Fruit fly (Drosophila melanogaster) whole organism, prepupa: ENCODE data around the gene CG15385.

Experiments
- Blimp-1 ChIP-seq: fragments of 200-800 bp; sonication (Bioruptor generic); optimal IDR thresholded peaks from 3 replicates; lab custom pipeline; 2017; ENCODE audit warnings: missing biosample characterization, missing genetic modification characterization, mild to moderate bottlenecking, moderate library complexity, missing genetic modification reagents
- CG10631 ChIP-seq: fragments of 200-800 bp; sonication (Bioruptor generic); optimal IDR thresholded peaks from 2 replicates; lab custom pipeline; 2016; ENCODE audit warnings: missing biosample characterization, missing genetic modification characterization
- CG10669 ChIP-seq: fragments of 200-800 bp; sonication (Bioruptor generic); optimal IDR thresholded peaks from 3 replicates; lab custom pipeline; 2018; ENCODE audit warnings: missing biosample characterization, mild to moderate bottlenecking, missing genetic modification characterization, moderate library complexity
- CG11294 ChIP-seq: fragments of 200-800 bp; sonication (Bioruptor generic); IDR thresholded peaks from 2 replicates; pipeline ENCODE4 v1.3.6; 2022; ENCODE audit warnings: missing biosample characterization, missing genetic modification characterization
- CG11762 ChIP-seq: fragments of 200-800 bp; sonication (Bioruptor generic); optimal IDR thresholded peaks from 3 replicates; lab custom pipeline; 2016; ENCODE audit warnings: missing biosample characterization, missing genetic modification characterization; ENCODE audit not compliant: insufficient read depth
- CG11902 ChIP-seq: fragments of 200-800 bp; sonication (Bioruptor generic); optimal IDR thresholded peaks from 3 replicates; lab custom pipeline; 2016; ENCODE audit warnings: missing biosample characterization, missing genetic modification characterization
- CG15336 ChIP-seq: fragments of 200-800 bp; sonication (Bioruptor generic); IDR thresholded peaks from 2 replicates; pipeline ENCODE4 v1.3.6; 2022; ENCODE audit warnings: missing biosample characterization, missing genetic modification characterization
- CG1621 ChIP-seq: fragments of 200-800 bp; sonication (Bioruptor generic); optimal IDR thresholded peaks from 3 replicates; lab custom pipeline; 2018; ENCODE audit warnings: missing biosample characterization, mild to moderate bottlenecking, missing genetic modification characterization
- CG16779 ChIP-seq: fragments of 200-800 bp; sonication (Bioruptor generic); optimal IDR thresholded peaks from 3 replicates; lab custom pipeline; 2017; ENCODE audit warnings: missing biosample characterization, mild to moderate bottlenecking, missing genetic modification characterization
- CG31627 ChIP-seq: fragments of 200-800 bp; sonication (Bioruptor generic); optimal IDR thresholded peaks from 3 replicates; lab custom pipeline; 2016; ENCODE audit warnings: missing biosample characterization, missing genetic modification characterization
- CG32006 ChIP-seq: fragments of 200-800 bp; sonication (Bioruptor generic); optimal IDR thresholded peaks from 3 replicates; lab custom pipeline; 2017; ENCODE audit warnings: missing biosample characterization, mild to moderate bottlenecking, missing genetic modification characterization
- CG34406 ChIP-seq: fragments of 200-800 bp; sonication (Bioruptor generic); optimal IDR thresholded peaks from 3 replicates; lab custom pipeline; 2016; ENCODE audit warnings: missing biosample characterization, missing genetic modification characterization
- CG3919 ChIP-seq: fragments of 200-800 bp; sonication (Bioruptor generic); optimal IDR thresholded peaks from 3 replicates; lab custom pipeline; 2016; ENCODE audit warnings: missing biosample characterization, missing genetic modification characterization
- CG6163 ChIP-seq: fragments of 200-800 bp; sonication (Bioruptor generic); IDR thresholded peaks from 3 replicates; pipeline ENCODE4 v1.3.6; 2022; ENCODE audit warnings: missing biosample characterization, missing genetic modification characterization
- CG6276 ChIP-seq: fragments of 200-800 bp; sonication (Bioruptor generic); optimal IDR thresholded peaks from 2 replicates; lab custom pipeline; 2017; ENCODE audit warnings: missing biosample characterization, mild to moderate bottlenecking, missing genetic modification characterization
- CG6792 ChIP-seq: fragments of 200-800 bp; sonication (Bioruptor generic); optimal IDR thresholded peaks from 3 replicates; lab custom pipeline; 2016; ENCODE audit warnings: missing biosample characterization, missing genetic modification characterization
- CG6808 ChIP-seq: fragments of 200-800 bp; sonication (Bioruptor generic); optimal IDR thresholded peaks from 3 replicates; lab custom pipeline; 2017; ENCODE audit warnings: missing biosample characterization, missing genetic modification characterization, mild to moderate bottlenecking, moderate library complexity, missing genetic modification reagents
- CG6854 ChIP-seq: fragments of 200-800 bp; sonication (Bioruptor generic); optimal IDR thresholded peaks from 2 replicates; lab custom pipeline; 2017; ENCODE audit warnings: missing biosample characterization, mild to moderate bottlenecking, missing genetic modification characterization
- CG7368 ChIP-seq: fragments of 200-800 bp; sonication (Bioruptor generic); optimal IDR thresholded peaks from 3 replicates; lab custom pipeline; 2016; ENCODE audit warnings: missing biosample characterization, missing genetic modification characterization
- CG8119 ChIP-seq: fragments of 200-800 bp; sonication (Bioruptor generic); IDR thresholded peaks from 3 replicates; pipeline ENCODE4 v1.3.6; 2022; ENCODE audit warnings: missing biosample characterization, missing genetic modification characterization
- CG8319 ChIP-seq: fragments of 200-800 bp; sonication (Bioruptor generic); optimal IDR thresholded peaks from 3 replicates; lab custom pipeline; 2016; ENCODE audit warnings: missing biosample characterization, missing genetic modification characterization
- CG8632 ChIP-seq: fragments of 200-800 bp; sonication (Bioruptor generic); optimal IDR thresholded peaks from 3 replicates; lab custom pipeline; 2016; ENCODE audit warnings: missing biosample characterization, missing genetic modification characterization
- CG9139 ChIP-seq: fragments of 200-800 bp; sonication (Bioruptor generic); optimal IDR thresholded peaks from 3 replicates; lab custom pipeline; 2017; ENCODE audit warnings: missing biosample characterization, mild to moderate bottlenecking, missing genetic modification characterization
- Ets21C ChIP-seq: fragments of 200-800 bp; sonication (Bioruptor generic); optimal IDR thresholded peaks from 3 replicates; lab custom pipeline; 2016; ENCODE audit warnings: missing biosample characterization, missing genetic modification characterization
- Ets96B ChIP-seq: fragments of 200-800 bp; optimal IDR thresholded peaks from 2 replicates; lab custom pipeline; 2019; ENCODE audit warnings: missing biosample characterization, mild to moderate bottlenecking, missing genetic modification characterization, moderate library complexity
- Gug ChIP-seq: fragments of 200-800 bp; sonication (Bioruptor generic); IDR thresholded peaks from 2 replicates; pipeline ENCODE4 v1.3.6; 2022; ENCODE audit warnings: missing biosample characterization, missing genetic modification characterization
- Hr38 ChIP-seq: sonication (Bioruptor generic); optimal IDR thresholded peaks from 2 replicates; lab custom pipeline; 2016; ENCODE audit warnings: missing biosample characterization, missing genetic modification characterization
- Hr4 ChIP-seq: fragments of 200-800 bp; sonication (Bioruptor generic); optimal IDR thresholded peaks from 3 replicates; lab custom pipeline; 2016; ENCODE audit warnings: missing biosample characterization, missing genetic modification characterization
- Lpt ChIP-seq: fragments of 200-800 bp; sonication (Bioruptor generic); optimal IDR thresholded peaks from 3 replicates; lab custom pipeline; 2016; ENCODE audit warnings: missing biosample characterization, missing genetic modification characterization
- Met ChIP-seq: fragments of 200-800 bp; sonication (Bioruptor generic); optimal IDR thresholded peaks from 3 replicates; lab custom pipeline; 2016; ENCODE audit warnings: missing biosample characterization, missing genetic modification characterization
- OdsH ChIP-seq: fragments of 200-800 bp; sonication (Bioruptor generic); optimal IDR thresholded peaks from 3 replicates; lab custom pipeline; 2016; ENCODE audit warnings: missing biosample characterization, missing genetic modification characterization
- Smox ChIP-seq: fragments of 200-800 bp; sonication (Bioruptor generic); optimal IDR thresholded peaks from 3 replicates; lab custom pipeline; 2016; ENCODE audit warnings: missing biosample characterization, missing genetic modification characterization
- Sox102F ChIP-seq: fragments of 200-800 bp; sonication (Bioruptor generic); optimal IDR thresholded peaks from 2 replicates; lab custom pipeline; 2016; ENCODE audit warnings: missing biosample characterization, mild to moderate bottlenecking, missing genetic modification characterization
- Sox14 ChIP-seq: fragments of 200-800 bp; sonication (Bioruptor generic); optimal IDR thresholded peaks from 3 replicates; lab custom pipeline; 2016; ENCODE audit warnings: missing biosample characterization, missing genetic modification characterization
- Sox15 ChIP-seq: fragments of 200-800 bp; sonication (Bioruptor generic); optimal IDR thresholded peaks from 3 replicates; lab custom pipeline; 2016; ENCODE audit warnings: missing biosample characterization, missing genetic modification characterization
- achi ChIP-seq: fragments of 200-800 bp; sonication (Bioruptor generic); optimal IDR thresholded peaks from 3 replicates; lab custom pipeline; 2016; ENCODE audit warnings: missing biosample characterization, missing genetic modification characterization
- acj6 ChIP-seq: fragments of 200-800 bp; sonication (Bioruptor generic); optimal IDR thresholded peaks from 3 replicates; lab custom pipeline; 2016; ENCODE audit warnings: missing biosample characterization, missing genetic modification characterization
- cyc ChIP-seq: fragments of 200-800 bp; sonication (Bioruptor generic); optimal IDR thresholded peaks from 3 replicates; lab custom pipeline; 2016; ENCODE audit warnings: missing biosample characterization, missing genetic modification characterization
- dac ChIP-seq: fragments of 200-800 bp; sonication (Bioruptor generic); optimal IDR thresholded peaks from 2 replicates; lab custom pipeline; 2017; ENCODE audit warnings: missing biosample characterization, mild to moderate bottlenecking, missing genetic modification characterization
- dsx ChIP-seq: fragments of 200-800 bp; optimal IDR thresholded peaks from 3 replicates; lab custom pipeline; 2019; ENCODE audit warnings: missing biosample characterization, mild to moderate bottlenecking, missing genetic modification characterization, moderate library complexity; ENCODE audit not compliant: poor library complexity, severe bottlenecking
- eg ChIP-seq: fragments of 200-800 bp; sonication (Bioruptor generic); IDR thresholded peaks from 3 replicates; pipeline ENCODE4 v1.3.6; 2022; ENCODE audit warnings: missing biosample characterization, missing genetic modification characterization
- esn ChIP-seq: fragments of 200-800 bp; sonication (Bioruptor generic); optimal IDR thresholded peaks from 2 replicates; lab custom pipeline; 2016; ENCODE audit warnings: missing biosample characterization, mild to moderate bottlenecking, missing genetic modification characterization, moderate library complexity
- fd59A ChIP-seq: fragments of 200-800 bp; sonication (Bioruptor generic); optimal IDR thresholded peaks from 2 replicates; lab custom pipeline; 2017; ENCODE audit warnings: missing biosample characterization, mild to moderate bottlenecking, missing genetic modification characterization, missing genetic modification reagents
- lz ChIP-seq: fragments of 200-800 bp; sonication (Bioruptor generic); optimal IDR thresholded peaks from 3 replicates; lab custom pipeline; 2016; ENCODE audit warnings: missing biosample characterization, missing genetic modification characterization
- salr ChIP-seq, 2 experiments: fragments of 200-800 bp; sonication (Bioruptor generic); optimal IDR thresholded peaks; 3 replicates each; lab custom pipeline; 2016 to 2018; ENCODE audit warnings: missing biosample characterization in 2 of 2, missing genetic modification characterization in 2 of 2, mild to moderate bottlenecking in 1 of 2
- spab ChIP-seq: fragments of 200-800 bp; sonication (Bioruptor generic); optimal IDR thresholded peaks from 2 replicates; lab custom pipeline; 2017; ENCODE audit warnings: missing biosample characterization, mild to moderate bottlenecking, missing genetic modification characterization, missing genetic modification reagents
- ss ChIP-seq, 2 experiments: fragments of 200-800 bp; sonication (Bioruptor generic); optimal IDR thresholded peaks; 2 replicates in 1 of 2; 3 replicates in 1 of 2; lab custom pipeline; 2017 to 2018; ENCODE audit warnings: mild to moderate bottlenecking in 2 of 2, missing biosample characterization in 2 of 2, missing genetic modification characterization in 2 of 2, moderate library complexity in 1 of 2
- svp ChIP-seq: fragments of 200-800 bp; sonication (Bioruptor generic); peaks from one replicate; lab custom pipeline; 2016; ENCODE audit warnings: missing biosample characterization, missing genetic modification characterization
- topi ChIP-seq: fragments of 200-800 bp; sonication (Bioruptor generic); optimal IDR thresholded peaks from 3 replicates; lab custom pipeline; 2016; ENCODE audit warnings: missing biosample characterization, missing genetic modification characterization
- vri ChIP-seq: fragments of 200-800 bp; sonication (Bioruptor generic); optimal IDR thresholded peaks from 3 replicates; lab custom pipeline; 2016; ENCODE audit warnings: missing biosample characterization, mild to moderate bottlenecking, missing genetic modification characterization

The CG15385 gene

dm6 chr2L:2164520-2165237, 47.7 kb downstream of the CG15385 start:
- TF ChIP-seq fd59A (GFP tag; lab: Kevin White, UChicago), result peak; percentile 90
- TF ChIP-seq CG6276 (GFP tag; lab: Kevin White, UChicago), result peak; percentile 39
- TF ChIP-seq CG11902 (GFP tag; lab: Kevin White, UChicago), result peak; percentile 84
- TF ChIP-seq ss (GFP tag; optimal IDR thresholded peaks at IDR 0.05; lab: Kevin White, UChicago), result peak; percentile 97
- peak; percentile 56; the same call in 2 of the 3 replicates for TF ChIP-seq eg (GFP tag; lab: Robert Waterston, UW)
- peak; percentile 93 for TF ChIP-seq Met (GFP tag; lab: Kevin White, UChicago)
- TF ChIP-seq CG6163, result peak; percentile 95
- TF ChIP-seq OdsH (GFP tag; lab: Kevin White, UChicago), result peak; percentile 83
- peak; percentile 86 for TF ChIP-seq Blimp-1 (GFP tag; lab: Kevin White, UChicago)
- TF ChIP-seq CG11294 (GFP tag; lab: Robert Waterston, UW), result peak; percentile 35; the same call in 1 of the 2 replicates
- TF ChIP-seq topi (GFP tag; lab: Kevin White, UChicago), result peak; percentile 96
- TF ChIP-seq CG6854, result peak; percentile 87
- TF ChIP-seq spab (GFP tag; lab: Kevin White, UChicago), result peak; percentile 97
- peak; percentile 86 for TF ChIP-seq Ets21C
- no peak for TF ChIP-seq Hr38
- TF ChIP-seq acj6, result peak; percentile 93
- peak; percentile 61 for TF ChIP-seq CG15336 (GFP tag; lab: Robert Waterston, UW)
- peak; percentile 86 for TF ChIP-seq CG7368 (GFP tag; lab: Kevin White, UChicago)
- peak; percentile 95 for TF ChIP-seq CG1621 (tag; lab: Kevin White, UChicago)
- peak; percentile 84 for TF ChIP-seq Lpt (GFP tag; lab: Kevin White, UChicago)
- peak; percentile 95 for TF ChIP-seq Smox (GFP tag; lab: Kevin White, UChicago)
- TF ChIP-seq CG31627 (GFP tag; lab: Kevin White, UChicago), result peak; percentile 93
- peak; percentile 89 for TF ChIP-seq Sox15 (GFP tag; lab: Kevin White, UChicago)
- peak; percentile 24 for TF ChIP-seq Hr4 (GFP tag; lab: Kevin White, UChicago)
- peak; percentile 90 for TF ChIP-seq CG8632 (GFP tag; lab: Kevin White, UChicago)
- peak; percentile 94 for TF ChIP-seq Sox102F (GFP tag; lab: Kevin White, UChicago)
- peak; percentile 88 for TF ChIP-seq achi
- TF ChIP-seq Ets96B (tag; lab: Kevin White, UChicago), result peak; percentile 96
- TF ChIP-seq CG10669 (GFP tag; lab: Kevin White, UChicago), result peak; percentile 97
- peak; percentile 96 for TF ChIP-seq CG6808
- peak; percentile 92 for TF ChIP-seq CG6792 (GFP tag; lab: Kevin White, UChicago)
- peak; percentile 97 for TF ChIP-seq svp (GFP tag; lab: Kevin White, UChicago)
- no peak for TF ChIP-seq dac (GFP tag; lab: Kevin White, UChicago)
- peak; percentile 91 for TF ChIP-seq CG34406 (GFP tag; lab: Kevin White, UChicago)
- TF ChIP-seq cyc (GFP tag; lab: Kevin White, UChicago), result peak; percentile 96
- TF ChIP-seq CG8119 (GFP tag; lab: Robert Waterston, UW), result peak; percentile 62; the same call in 2 of the 3 replicates
- peak; percentile 87 for TF ChIP-seq vri
- TF ChIP-seq esn (GFP tag; lab: Kevin White, UChicago), result peak; percentile 94
- TF ChIP-seq CG10631, result peak; percentile 91
- TF ChIP-seq Gug (GFP tag; lab: Robert Waterston, UW), result peak; percentile 66
- TF ChIP-seq CG3919 (GFP tag; lab: Kevin White, UChicago), result peak; percentile 96
- peak; percentile 75 for TF ChIP-seq CG16779
- peak; percentile 61 to 91 for TF ChIP-seq salr (GFP tag; optimal IDR thresholded peaks at IDR 0.05; lab: Kevin White, UChicago)
- peak; percentile 88 for TF ChIP-seq CG11762 (GFP tag; lab: Kevin White, UChicago)
- peak; percentile 91 for TF ChIP-seq Sox14 (GFP tag; lab: Kevin White, UChicago)
- peak; percentile 93 for TF ChIP-seq dsx (GFP tag; lab: Kevin White, UChicago)
- TF ChIP-seq CG9139 (GFP tag; lab: Kevin White, UChicago), result peak; percentile 90
- TF ChIP-seq lz, result peak; percentile 94
- TF ChIP-seq CG32006 (GFP tag; lab: Kevin White, UChicago), result peak; percentile 59
- TF ChIP-seq CG8319, result peak; percentile 90
